Worm (Caenorhabditis elegans): ENCODE data around the gene C29E4.9.

The C29E4.9 gene

DNA sequence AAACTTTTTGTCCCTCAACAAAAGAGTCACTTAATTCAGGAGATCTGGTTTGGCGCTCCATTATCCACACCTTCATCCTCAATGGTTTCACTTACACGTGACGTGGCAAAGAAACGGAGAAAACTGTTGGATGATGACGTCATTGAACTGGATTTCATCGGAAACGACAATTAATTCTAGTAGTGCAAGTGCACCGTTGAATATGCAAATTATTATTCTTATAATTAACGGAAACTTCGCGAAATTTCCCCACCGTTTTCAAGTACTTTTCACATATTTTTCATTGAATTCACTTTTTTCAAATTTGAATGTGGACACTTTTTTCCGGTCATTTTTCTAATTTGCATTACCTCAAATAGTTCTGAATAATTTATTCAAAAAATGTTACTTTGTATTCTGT lies 47.6 kb downstream of the C29E4.9 start, which contains the start of gene ZK688.1:
ZK688.1 (plus strand) TSS at position 301 of the 400 bp plus-strand sequence.
- TF ChIP-seq elt-3 (tag; optimal IDR thresholded peaks at IDR 0.05) (no peak), nhr-25 (tag; optimal IDR thresholded peaks at IDR 0.05) (no peak), skn-1 (tag; optimal IDR thresholded peaks at IDR 0.05) (no peak), elt-1 (tag; optimal IDR thresholded peaks at IDR 0.05) (no peak), zag-1 (tag; optimal IDR thresholded peaks at IDR 0.05) (no peak), crh-2 (tag; optimal IDR thresholded peaks at IDR 0.05) (no peak), peb-1 (tag; optimal IDR thresholded peaks at IDR 0.05) (no peak), unc-55 (GFP tag; optimal IDR thresholded peaks at IDR 0.05) (no peak), ZK546.5 (tag; optimal IDR thresholded peaks at IDR 0.05) (no peak), R02D3.7 (tag; optimal IDR thresholded peaks at IDR 0.05) (no peak), nhr-21 (tag; optimal IDR thresholded peaks at IDR 0.05) (no peak), nhr-10 (tag; optimal IDR thresholded peaks at IDR 0.05) (no peak), ceh-82 (tag; optimal IDR thresholded peaks at IDR 0.05) (no peak), mbf-1 (tag; optimal IDR thresholded peaks at IDR 0.05) (no peak), nhr-129 (tag; optimal IDR thresholded peaks at IDR 0.05) (no peak)

DNA sequence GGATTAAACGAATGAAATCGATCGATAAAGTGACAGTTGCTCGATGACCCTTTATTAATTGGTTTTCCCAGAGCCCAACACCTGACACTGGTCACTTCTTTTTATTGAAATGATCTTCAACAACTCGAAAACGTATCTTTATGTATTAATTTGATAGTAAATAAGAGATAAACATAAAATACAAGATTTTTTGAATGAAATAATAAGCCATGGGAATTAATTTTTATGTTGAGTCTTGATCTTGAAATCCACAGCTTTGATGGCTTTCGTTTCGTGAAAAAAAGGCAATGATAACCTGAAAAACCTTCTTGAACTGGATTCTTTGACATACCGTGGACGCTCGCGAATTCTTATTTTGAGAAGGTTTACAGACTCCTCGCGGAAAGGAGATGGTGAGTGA lies 49.4 kb downstream of the C29E4.9 start, which contains the start of gene pcp-5:
pcp-5 (minus strand) TSS at position 101 of the 400 bp plus-strand sequence.
- TF ChIP-seq lsy-2 (tag; optimal IDR thresholded peaks at IDR 0.05) = peak in 1 of 2 experiments; percentile 6
- no peak for TF ChIP-seq nhr-12 (tag; optimal IDR thresholded peaks at IDR 0.05)

All from whole organism, L2 larva.